Worm (Caenorhabditis elegans): ENCODE measurements around the gene fbxa-28.
"Not testable (repeated sequence)": the region's sequence is repeated elsewhere in the genome, so short reads cannot be mapped to it uniquely, and the experiment has no call there.

- not testable (repeated sequence) for TF ChIP-seq ref-1 (GFP tag; conservative IDR thresholded peaks at IDR 0.05); tab-1 (GFP tag; IDR thresholded peaks at IDR 0.05); med-1 (GFP tag; optimal IDR thresholded peaks at IDR 0.05; ENCODE audit: insufficient read depth); ztf-29 (GFP tag; IDR thresholded peaks at IDR 0.05); T22C8.4 (GFP tag; IDR thresholded peaks at IDR 0.05)
These were observed 34.0 kb upstream of the fbxa-28 start, which contains the start of gene srz-9 for ce11 chrIII:1263692-1264091.
